In genomic region chrX:6292143-6292542, ce11 we compare ENCODE assay signal across 4 worm cellular contexts.
A peak's percentile ranks its signal among the peaks of the same experiment; 100 is the strongest.
TF ChIP-seq lines count a peak whose summit lies in the region.

No protein-coding gene starts in this region.

TF ChIP-seq in whole organism, L2 larva, 48 proteins besides CTCF, POLR2A, EP300 and RAD21 (continues in another document):
- TF ChIP-seq fos-1 (tag; optimal IDR thresholded peaks at IDR 0.05; lab: Kevin White, UChicago) (peak; percentile 58), alr-1 (tag; optimal IDR thresholded peaks at IDR 0.05; lab: Kevin White, UChicago) (no peak), ama-1 (optimal IDR thresholded peaks at IDR 0.05; lab: Kevin White, UChicago) (no peak), lsy-2 (tag; optimal IDR thresholded peaks at IDR 0.05; lab: Kevin White, UChicago) (peak in 1 of 2 experiments; percentile 47), unc-55 (GFP tag; optimal IDR thresholded peaks at IDR 0.05; lab: Kevin White, UChicago) (peak; percentile 67), lin-11 (tag; optimal IDR thresholded peaks at IDR 0.05; lab: Kevin White, UChicago) (peak; percentile 59), egl-27 (tag; optimal IDR thresholded peaks at IDR 0.05; lab: Kevin White, UChicago) (no peak), nhr-129 (tag; optimal IDR thresholded peaks at IDR 0.05; lab: Kevin White, UChicago) (peak; percentile 48), nhr-21 (tag; optimal IDR thresholded peaks at IDR 0.05; lab: Kevin White, UChicago) (peak; percentile 56), R02D3.7 (tag; optimal IDR thresholded peaks at IDR 0.05; lab: Kevin White, UChicago) (no peak), nhr-77 (tag; optimal IDR thresholded peaks at IDR 0.05; lab: Kevin White, UChicago) (no peak), sem-4 (tag; optimal IDR thresholded peaks at IDR 0.05; lab: Kevin White, UChicago) (peak; percentile 61), sma-3 (GFP tag; optimal IDR thresholded peaks at IDR 0.05; lab: Kevin White, UChicago) (peak; percentile 36), lin-13 (GFP tag; optimal IDR thresholded peaks at IDR 0.05; lab: Kevin White, UChicago) (peak; percentile 60), mab-5 (tag; optimal IDR thresholded peaks at IDR 0.05; lab: Kevin White, UChicago) (peak; percentile 27), F13H6.1 (tag; optimal IDR thresholded peaks at IDR 0.05; lab: Kevin White, UChicago) (peak; percentile 60), mdl-1 (tag; optimal IDR thresholded peaks at IDR 0.05; lab: Kevin White, UChicago) (no peak), nhr-25 (tag; optimal IDR thresholded peaks at IDR 0.05; lab: Kevin White, UChicago) (peak; percentile 17), ceh-16 (tag; optimal IDR thresholded peaks at IDR 0.05; lab: Kevin White, UChicago) (peak; percentile 15), C34F6.9 (tag; optimal IDR thresholded peaks at IDR 0.05; lab: Kevin White, UChicago) (peak; percentile 41), nhr-23 (tag; optimal IDR thresholded peaks at IDR 0.05; lab: Kevin White, UChicago) (no peak), gmeb-1 (tag; optimal IDR thresholded peaks at IDR 0.05; lab: Kevin White, UChicago) (peak; percentile 6), ztf-1 (GFP tag; conservative IDR thresholded peaks at IDR 0.05; lab: Robert Waterston, UW) (no peak)

TF ChIP-seq in whole organism, L4 larva, 104 proteins besides CTCF, POLR2A, EP300 and RAD21 (continues in another document):
- TF ChIP-seq F49E8.2 (tag; optimal IDR thresholded peaks at IDR 0.05; lab: Kevin White, UChicago; ENCODE audit: borderline replicate concordance), result no peak
- TF ChIP-seq dmd-9 (GFP tag; IDR thresholded peaks at IDR 0.05; lab: Robert Waterston, UW), result peak; percentile 79
- peak; percentile 82 for TF ChIP-seq ceh-20 (GFP tag; IDR thresholded peaks at IDR 0.05; lab: Robert Waterston, UW)
- peak; percentile 25 for TF ChIP-seq sdz-12 (GFP tag; optimal IDR thresholded peaks at IDR 0.05; lab: Kevin White, UChicago)
- TF ChIP-seq ama-1 (optimal IDR thresholded peaks at IDR 0.05; lab: Kevin White, UChicago), result no peak
- TF ChIP-seq zfp-2 (tag; optimal IDR thresholded peaks at IDR 0.05; lab: Kevin White, UChicago), result no peak
- TF ChIP-seq mep-1 (tag; optimal IDR thresholded peaks at IDR 0.05; lab: Kevin White, UChicago), result peak; percentile 83
- TF ChIP-seq snpc-4 (tag; optimal IDR thresholded peaks at IDR 0.05; lab: Kevin White, UChicago), result no peak
- TF ChIP-seq ceh-62 (tag; optimal IDR thresholded peaks at IDR 0.05; lab: Kevin White, UChicago), result no peak
- no peak for TF ChIP-seq jun-1 (tag; optimal IDR thresholded peaks at IDR 0.05; lab: Kevin White, UChicago)
- TF ChIP-seq daf-16 (GFP tag; optimal IDR thresholded peaks at IDR 0.05; lab: Kevin White, UChicago), result peak; percentile 69 to 86
- TF ChIP-seq daf-16 (tag; optimal IDR thresholded peaks at IDR 0.05; lab: Kevin White, UChicago), result peak; percentile 56
- TF ChIP-seq zag-1 (tag; optimal IDR thresholded peaks at IDR 0.05; lab: Kevin White, UChicago), result no peak
- TF ChIP-seq egl-27 (tag; optimal IDR thresholded peaks at IDR 0.05; lab: Kevin White, UChicago), result no peak
- peak; percentile 93 for TF ChIP-seq snpc-1.2 (GFP tag; IDR thresholded peaks at IDR 0.05; lab: Robert Waterston, UW)
- peak; percentile 36 for TF ChIP-seq ces-1 (GFP tag; optimal IDR thresholded peaks at IDR 0.05; lab: Kevin White, UChicago)
- TF ChIP-seq lsy-2 (tag; optimal IDR thresholded peaks at IDR 0.05; lab: Kevin White, UChicago), result no peak
- peak; percentile 79 for TF ChIP-seq spr-1 (tag; optimal IDR thresholded peaks at IDR 0.05; lab: Kevin White, UChicago)
- peak; percentile 83 for TF ChIP-seq lin-38 (GFP tag; IDR thresholded peaks at IDR 0.05; lab: Robert Waterston, UW)
- TF ChIP-seq dmd-6 (GFP tag; IDR thresholded peaks at IDR 0.05; lab: Robert Waterston, UW), result peak; percentile 71
- TF ChIP-seq Y75B8A.6 (GFP tag; IDR thresholded peaks at IDR 0.05; lab: Robert Waterston, UW), result peak; percentile 93
- no peak for TF ChIP-seq fkh-10 (GFP tag; optimal IDR thresholded peaks at IDR 0.05; lab: Kevin White, UChicago)
- TF ChIP-seq lin-15B (tag; optimal IDR thresholded peaks at IDR 0.05; lab: Kevin White, UChicago), result no peak
- TF ChIP-seq mxl-3 (GFP tag; optimal IDR thresholded peaks at IDR 0.05; lab: Kevin White, UChicago), result peak; percentile 65
- no peak for TF ChIP-seq ZK546.5 (tag; optimal IDR thresholded peaks at IDR 0.05; lab: Kevin White, UChicago)

TF ChIP-seq in whole organism, late embryonic, 69 proteins besides CTCF, POLR2A, EP300 and RAD21 (continues in another document):
- TF ChIP-seq rnt-1 (tag; optimal IDR thresholded peaks at IDR 0.05; lab: Kevin White, UChicago) (peak; percentile 76), ceh-6 (GFP tag; optimal IDR thresholded peaks at IDR 0.05; lab: Kevin White, UChicago) (peak; percentile 87), hlh-30 (tag; optimal IDR thresholded peaks at IDR 0.05; lab: Kevin White, UChicago; ENCODE audit: insufficient read depth) (peak; percentile 8), unc-42 (tag; optimal IDR thresholded peaks at IDR 0.05; lab: Kevin White, UChicago) (peak; percentile 51), ceh-31 (tag; optimal IDR thresholded peaks at IDR 0.05; lab: Kevin White, UChicago) (peak; percentile 80), ama-1 (optimal IDR thresholded peaks at IDR 0.05; lab: Kevin White, UChicago) (no peak), mec-3 (tag; optimal IDR thresholded peaks at IDR 0.05; lab: Kevin White, UChicago; ENCODE audit: borderline replicate concordance) (no peak), nhr-232 (tag; optimal IDR thresholded peaks at IDR 0.05; lab: Kevin White, UChicago) (peak; percentile 88), sdc-2 (tag; optimal IDR thresholded peaks at IDR 0.05; lab: Kevin White, UChicago) (peak; percentile 95), odd-2 (tag; optimal IDR thresholded peaks at IDR 0.05; lab: Kevin White, UChicago) (peak; percentile 45), ceh-34 (tag; optimal IDR thresholded peaks at IDR 0.05; lab: Kevin White, UChicago) (peak; percentile 90), dve-1 (tag; optimal IDR thresholded peaks at IDR 0.05; lab: Kevin White, UChicago) (peak; percentile 84), elt-4 (tag; optimal IDR thresholded peaks at IDR 0.05; lab: Kevin White, UChicago) (no peak), T23F11.4 (GFP tag; optimal IDR thresholded peaks at IDR 0.05; lab: Kevin White, UChicago) (peak; percentile 89), K02D7.2 (tag; optimal IDR thresholded peaks at IDR 0.05; lab: Kevin White, UChicago) (peak; percentile 91), hlh-15 (tag; optimal IDR thresholded peaks at IDR 0.05; lab: Kevin White, UChicago) (peak; percentile 88), madf-2 (tag; optimal IDR thresholded peaks at IDR 0.05; lab: Kevin White, UChicago) (peak; percentile 82), hlh-6 (tag; optimal IDR thresholded peaks at IDR 0.05; lab: Kevin White, UChicago) (peak; percentile 93), ref-2 (tag; optimal IDR thresholded peaks at IDR 0.05; lab: Kevin White, UChicago) (peak; percentile 78), tbx-7 (tag; optimal IDR thresholded peaks at IDR 0.05; lab: Kevin White, UChicago) (peak; percentile 27), C08G9.2 (tag; optimal IDR thresholded peaks at IDR 0.05; lab: Kevin White, UChicago) (peak; percentile 81), pqm-1 (tag; optimal IDR thresholded peaks at IDR 0.05; lab: Kevin White, UChicago) (no peak), nhr-11 (tag; optimal IDR thresholded peaks at IDR 0.05; lab: Kevin White, UChicago) (no peak), ceh-9 (tag; optimal IDR thresholded peaks at IDR 0.05; lab: Kevin White, UChicago) (peak; percentile 86), dmd-4 (tag; optimal IDR thresholded peaks at IDR 0.05; lab: Kevin White, UChicago; ENCODE audit: borderline replicate concordance) (peak; percentile 73)

TF ChIP-seq in whole organism, mixed stage, embryonic, 35 proteins besides CTCF, POLR2A, EP300 and RAD21 (continues in another document):
- TF ChIP-seq mab-5 (tag; optimal IDR thresholded peaks at IDR 0.05; lab: Kevin White, UChicago) (peak; percentile 51), elt-3 (tag; optimal IDR thresholded peaks at IDR 0.05; lab: Kevin White, UChicago) (no peak), lsy-2 (tag; optimal IDR thresholded peaks at IDR 0.05; lab: Kevin White, UChicago) (peak; percentile 57), cnd-1 (tag; optimal IDR thresholded peaks at IDR 0.05; lab: Kevin White, UChicago) (peak; percentile 94), unc-39 (tag; optimal IDR thresholded peaks at IDR 0.05; lab: Kevin White, UChicago) (no peak), ceh-83 (GFP tag; optimal IDR thresholded peaks at IDR 0.05; lab: Kevin White, UChicago) (peak; percentile 95), ceh-39 (tag; optimal IDR thresholded peaks at IDR 0.05; lab: Kevin White, UChicago) (peak; percentile 0), unc-120 (tag; optimal IDR thresholded peaks at IDR 0.05; lab: Kevin White, UChicago; ENCODE audit: poor library complexity, severe bottlenecking) (peak; percentile 95), unc-62 (GFP tag; optimal IDR thresholded peaks at IDR 0.05; lab: Kevin White, UChicago) (peak; percentile 41), lin-32 (GFP tag; optimal IDR thresholded peaks at IDR 0.05; lab: Kevin White, UChicago) (peak; percentile 87), sem-2 (GFP tag; optimal IDR thresholded peaks at IDR 0.05; lab: Kevin White, UChicago) (peak; percentile 89), nhr-237 (tag; optimal IDR thresholded peaks at IDR 0.05; lab: Kevin White, UChicago) (peak; percentile 32), bed-3 (GFP tag; optimal IDR thresholded peaks at IDR 0.05; lab: Kevin White, UChicago) (peak; percentile 89), nhr-76 (tag; optimal IDR thresholded peaks at IDR 0.05; lab: Kevin White, UChicago) (no peak), sptf-1 (tag; optimal IDR thresholded peaks at IDR 0.05; lab: Kevin White, UChicago) (peak; percentile 97), nhr-12 (tag; optimal IDR thresholded peaks at IDR 0.05; lab: Kevin White, UChicago) (no peak), M03D4.4 (tag; optimal IDR thresholded peaks at IDR 0.05; lab: Kevin White, UChicago) (peak; percentile 95), snpc-4 (tag; optimal IDR thresholded peaks at IDR 0.05; lab: Kevin White, UChicago) (no peak), mls-2 (tag; optimal IDR thresholded peaks at IDR 0.05; lab: Kevin White, UChicago) (peak; percentile 96), ham-2 (GFP tag; optimal IDR thresholded peaks at IDR 0.05; lab: Kevin White, UChicago) (peak; percentile 88), nhr-28 (tag; optimal IDR thresholded peaks at IDR 0.05; lab: Kevin White, UChicago) (no peak), drap-1 (GFP tag; optimal IDR thresholded peaks at IDR 0.05; lab: Kevin White, UChicago) (peak; percentile 94), lin-13 (tag; optimal IDR thresholded peaks at IDR 0.05; lab: Kevin White, UChicago) (peak; percentile 29), nhr-2 (tag; optimal IDR thresholded peaks at IDR 0.05; lab: Kevin White, UChicago) (peak; percentile 19), mep-1 (tag; optimal IDR thresholded peaks at IDR 0.05; lab: Kevin White, UChicago) (peak; percentile 11), ztf-11 (tag; optimal IDR thresholded peaks at IDR 0.05; lab: Kevin White, UChicago) (no peak), pha-4 (tag; optimal IDR thresholded peaks at IDR 0.05; lab: Kevin White, UChicago) (peak; percentile 46), elt-1 (tag; optimal IDR thresholded peaks at IDR 0.05; lab: Kevin White, UChicago; ENCODE audit: borderline replicate concordance, insufficient read depth) (peak; percentile 47), tbx-8 (GFP tag; optimal IDR thresholded peaks at IDR 0.05; lab: Kevin White, UChicago) (peak; percentile 86)
